Worm (Caenorhabditis elegans) whole organism, L1 larva: ENCODE results near the gene F01G4.4.

ENCODE experiments used
- C34B4.2 ChIP-seq: sonication (generic microtip); optimal IDR thresholded peaks from 2 replicates; lab custom pipeline; 2017; ENCODE audit warnings: mild to moderate bottlenecking, missing genetic modification characterization, missing compliant biosample characterization
- Y116A8C.19 ChIP-seq: sonication (generic microtip); optimal IDR thresholded peaks from 2 replicates; lab custom pipeline; 2016; ENCODE audit warnings: missing compliant biosample characterization, missing genetic modification characterization, borderline replicate concordance
- aha-1 ChIP-seq: fragments of 150-350 bp; optimal IDR thresholded peaks from 2 replicates; lab custom pipeline; 2014; ENCODE audit warnings: missing biosample characterization, missing genetic modification characterization
- aly-2 ChIP-seq: fragments of 150-350 bp; optimal IDR thresholded peaks from 2 replicates; lab custom pipeline; 2014; ENCODE audit warnings: missing biosample characterization, missing genetic modification characterization
- ama-1 ChIP-seq: fragments of 150-350 bp; optimal IDR thresholded peaks from 2 replicates; lab custom pipeline; 2014
- blmp-1 ChIP-seq: fragments of 150-350 bp; optimal IDR thresholded peaks from 2 replicates; lab custom pipeline; 2014; ENCODE audit warnings: missing biosample characterization, missing genetic modification characterization
- ceh-63 ChIP-seq: fragments of 200-800 bp; sonication (Bioruptor generic); optimal IDR thresholded peaks from 2 replicates; lab custom pipeline; 2018; ENCODE audit warnings: mild to moderate bottlenecking, missing genetic modification characterization, missing compliant biosample characterization
- ceh-8 ChIP-seq: fragments of 200-800 bp; sonication (Bioruptor generic); optimal IDR thresholded peaks from 2 replicates; lab custom pipeline; 2018; ENCODE audit warnings: mild to moderate bottlenecking, missing genetic modification characterization, moderate library complexity, missing compliant biosample characterization
- ceh-82 ChIP-seq, 3 experiments: fragments of 150-350 bp in 1 of 3; sonication (generic microtip) in 2 of 3; optimal IDR thresholded peaks; 2 replicates each; lab custom pipeline; 2014 to 2017; ENCODE audit warnings: missing biosample characterization in 3 of 3, missing genetic modification characterization in 3 of 3
- ceh-88 ChIP-seq: fragments of 200-800 bp; sonication (Bioruptor generic); IDR thresholded peaks from 2 replicates; pipeline ENCODE4 v1.3.6; 2022; ENCODE audit warnings: missing genetic modification characterization, missing compliant biosample characterization
- dsc-1 ChIP-seq: sonication (generic microtip); optimal IDR thresholded peaks from 2 replicates; lab custom pipeline; 2016; ENCODE audit warnings: mild to moderate bottlenecking, missing genetic modification characterization, missing compliant biosample characterization
- efl-3 ChIP-seq: fragments of 200-800 bp; sonication (Bioruptor generic); optimal IDR thresholded peaks from 2 replicates; lab custom pipeline; 2018; ENCODE audit warnings: mild to moderate bottlenecking, missing genetic modification characterization, missing compliant biosample characterization
- egl-13 ChIP-seq: sonication (generic microtip); optimal IDR thresholded peaks from 2 replicates; lab custom pipeline; 2016; ENCODE audit warnings: missing genotype, missing genetic modification reagents, missing genetic modification characterization, missing compliant biosample characterization
- egl-27 ChIP-seq, 2 experiments: fragments of 150-350 bp in 1 of 2; sonication (generic microtip); optimal IDR thresholded peaks; 3 replicates each; lab custom pipeline; 2017 to 2018; ENCODE audit warnings: missing biosample characterization in 2 of 2, missing genetic modification characterization in 2 of 2, missing genetic modification reagents in 2 of 2
- elt-2 ChIP-seq: sonication (generic microtip); optimal IDR thresholded peaks from 2 replicates; lab custom pipeline; 2016; ENCODE audit warnings: missing genetic modification characterization, mild to moderate bottlenecking, inconsistent platforms, missing compliant biosample characterization, missing genetic modification reagents
- elt-3 ChIP-seq, 6 experiments: fragments of 150-350 bp in 1 of 6; sonication (generic microtip); optimal IDR thresholded peaks; 2 replicates each; lab custom pipeline; 2017 to 2018; ENCODE audit warnings: missing biosample characterization in 6 of 6, missing genetic modification characterization in 6 of 6, inconsistent platforms in 1 of 6
- ets-5 ChIP-seq: fragments of 200-800 bp; sonication (Bioruptor generic); IDR thresholded peaks from 2 replicates; pipeline ENCODE4 v1.3.6; 2022; ENCODE audit warnings: missing genetic modification characterization, missing compliant biosample characterization
- fkh-10 ChIP-seq: sonication (generic microtip); optimal IDR thresholded peaks from 2 replicates; lab custom pipeline; 2017; ENCODE audit warnings: missing biosample characterization, missing genetic modification reagents, missing genetic modification characterization
- fkh-4 ChIP-seq: sonication (generic microtip); optimal IDR thresholded peaks from 2 replicates; lab custom pipeline; 2016; ENCODE audit warnings: missing compliant biosample characterization, missing genetic modification characterization, borderline replicate concordance
- fkh-8 ChIP-seq: sonication (generic microtip); optimal IDR thresholded peaks from 2 replicates; lab custom pipeline; 2016; ENCODE audit warnings: mild to moderate bottlenecking, missing genetic modification characterization, missing compliant biosample characterization
- hlh-17 ChIP-seq: fragments of 200-800 bp; sonication (Bioruptor generic); optimal IDR thresholded peaks from 2 replicates; lab custom pipeline; 2018; ENCODE audit warnings: missing genetic modification characterization, mild to moderate bottlenecking, missing compliant biosample characterization, moderate library complexity, borderline replicate concordance
- hpl-2 ChIP-seq: fragments of 150-350 bp; optimal IDR thresholded peaks from 2 replicates; lab custom pipeline; 2014; ENCODE audit warnings: missing biosample characterization, missing genetic modification reagents, missing genetic modification characterization
- irx-1 ChIP-seq: sonication (generic microtip); optimal IDR thresholded peaks from 2 replicates; lab custom pipeline; 2016; ENCODE audit warnings: missing genetic modification characterization, missing compliant biosample characterization
- isw-1 ChIP-seq: fragments of 200-800 bp; sonication (Bioruptor generic); IDR thresholded peaks from 2 replicates; pipeline ENCODE4 v1.3.6; 2022; ENCODE audit warnings: missing genetic modification characterization, missing compliant biosample characterization
- lin-14 ChIP-seq: fragments of 200-800 bp; sonication (Bioruptor generic); optimal IDR thresholded peaks from 2 replicates; lab custom pipeline; 2018; ENCODE audit warnings: mild to moderate bottlenecking, missing genetic modification characterization, moderate library complexity, missing compliant biosample characterization
- lin-35 ChIP-seq, 2 experiments: fragments of 150-350 bp; optimal IDR thresholded peaks; 2 replicates each; lab custom pipeline; 2014; ENCODE audit warnings: missing biosample characterization in 2 of 2, missing genetic modification characterization in 2 of 2, missing genetic modification reagents in 2 of 2
- lir-3 ChIP-seq: sonication (generic microtip); optimal IDR thresholded peaks from 2 replicates; lab custom pipeline; 2016; ENCODE audit warnings: mild to moderate bottlenecking, missing genetic modification characterization, moderate library complexity, missing compliant biosample characterization; ENCODE audit not compliant: poor library complexity
- lsy-2 ChIP-seq, 2 experiments: fragments of 150-350 bp; optimal IDR thresholded peaks; 2 replicates each; lab custom pipeline; 2014; ENCODE audit warnings: missing biosample characterization in 2 of 2, missing genetic modification characterization in 2 of 2
- mab-9 ChIP-seq: fragments of 200-800 bp; sonication (Bioruptor generic); IDR thresholded peaks from 2 replicates; pipeline ENCODE4 v1.3.6; 2022; ENCODE audit warnings: missing genetic modification reagents, missing genetic modification characterization, missing compliant biosample characterization
- mep-1 ChIP-seq: fragments of 150-350 bp; optimal IDR thresholded peaks from 2 replicates; lab custom pipeline; 2014; ENCODE audit warnings: missing biosample characterization, missing genetic modification characterization
- nhr-19 ChIP-seq: fragments of 200-800 bp; sonication (Bioruptor generic); conservative IDR thresholded peaks from 2 replicates; pipeline ENCODE4 v1.3.6; 2022; ENCODE audit warnings: missing genetic modification characterization, missing compliant biosample characterization
- nhr-20 ChIP-seq: sonication (generic microtip); optimal IDR thresholded peaks from 2 replicates; lab custom pipeline; 2016; ENCODE audit warnings: mild to moderate bottlenecking, missing genetic modification characterization, missing compliant biosample characterization
- nhr-237 ChIP-seq: fragments of 150-350 bp; optimal IDR thresholded peaks from 2 replicates; lab custom pipeline; 2014; ENCODE audit warnings: missing biosample characterization, missing genetic modification characterization
- nhr-47 ChIP-seq: sonication (generic microtip); optimal IDR thresholded peaks from 2 replicates; lab custom pipeline; 2016; ENCODE audit warnings: mild to moderate bottlenecking, missing genetic modification characterization, moderate library complexity, missing compliant biosample characterization
- nhr-71 ChIP-seq: sonication (generic microtip); optimal IDR thresholded peaks from 2 replicates; lab custom pipeline; 2016; ENCODE audit warnings: mild to moderate bottlenecking, missing genetic modification characterization, moderate library complexity, missing compliant biosample characterization
- pag-3 ChIP-seq: sonication (generic microtip); optimal IDR thresholded peaks from 2 replicates; lab custom pipeline; 2017; ENCODE audit warnings: missing genetic modification characterization, mild to moderate bottlenecking, missing compliant biosample characterization, antibody characterized with exemption, borderline replicate concordance; ENCODE audit not compliant: insufficient read depth
- rnt-1 ChIP-seq: sonication (generic microtip); optimal IDR thresholded peaks from 2 replicates; lab custom pipeline; 2016; ENCODE audit warnings: mild to moderate bottlenecking, missing genetic modification characterization, moderate library complexity, missing compliant biosample characterization
- snpc-4 ChIP-seq: fragments of 150-350 bp; optimal IDR thresholded peaks from 2 replicates; lab custom pipeline; 2014; ENCODE audit warnings: missing biosample characterization, missing genetic modification characterization
- snu-23 ChIP-seq: sonication (generic microtip); optimal IDR thresholded peaks from 2 replicates; lab custom pipeline; 2016; ENCODE audit warnings: missing genetic modification characterization, missing compliant biosample characterization
- sox-4 ChIP-seq: sonication (generic microtip); optimal IDR thresholded peaks from 2 replicates; lab custom pipeline; 2016; ENCODE audit warnings: missing genetic modification characterization, missing compliant biosample characterization
- swsn-7 ChIP-seq: sonication (generic microtip); optimal IDR thresholded peaks from 2 replicates; lab custom pipeline; 2016; ENCODE audit warnings: missing genetic modification characterization, missing compliant biosample characterization
- tbx-2 ChIP-seq: sonication (generic microtip); optimal IDR thresholded peaks from 2 replicates; lab custom pipeline; 2016; ENCODE audit warnings: missing genetic modification characterization, missing compliant biosample characterization
- unc-130 ChIP-seq: fragments of 150-350 bp; optimal IDR thresholded peaks from 2 replicates; lab custom pipeline; 2017; ENCODE audit warnings: missing biosample characterization, missing genetic modification characterization, inconsistent platforms
- unc-86 ChIP-seq: sonication (generic microtip); optimal IDR thresholded peaks from 2 replicates; lab custom pipeline; 2016; ENCODE audit warnings: missing genetic modification characterization, missing compliant biosample characterization
- xbp-1 ChIP-seq: sonication (generic microtip); optimal IDR thresholded peaks from 2 replicates; lab custom pipeline; 2016; ENCODE audit warnings: missing genetic modification characterization, missing compliant biosample characterization
- zag-1 ChIP-seq: fragments of 150-350 bp; optimal IDR thresholded peaks from 2 replicates; lab custom pipeline; 2014; ENCODE audit warnings: missing biosample characterization, missing genetic modification characterization
- ztf-11 ChIP-seq, 2 experiments: sonication (generic microtip); optimal IDR thresholded peaks; 2 replicates each; lab custom pipeline; 2016 to 2017; ENCODE audit warnings: missing genetic modification characterization in 2 of 2, missing biosample characterization in 1 of 2, missing compliant biosample characterization in 1 of 2

Gene F01G4.4

ce11 chrIV:11143228-11143444 lies at the start of gene F01G4.4:
Gene F01G4.4, plus strand, starts transcription at chrIV:11143345.
- TF ChIP-seq ama-1 (lab: Kevin White, UChicago) (no peak), irx-1 (tag; lab: Kevin White, UChicago) (no peak), nhr-19 (GFP tag; lab: Robert Waterston, UW) (no peak), unc-130 (tag; lab: Kevin White, UChicago) (no peak), snu-23 (GFP tag; lab: Kevin White, UChicago) (no peak), aha-1 (tag; lab: Kevin White, UChicago) (no peak), lir-3 (tag; lab: Kevin White, UChicago) (no peak), efl-3 (GFP tag; lab: Kevin White, UChicago) (no peak), elt-2 (no peak), nhr-237 (no peak), blmp-1 (tag; lab: Kevin White, UChicago) (no peak), lin-35 (GFP tag; optimal IDR thresholded peaks at IDR 0.05; lab: Kevin White, UChicago) (no peak), egl-13 (tag; lab: Kevin White, UChicago) (no peak), Y116A8C.19 (tag; lab: Kevin White, UChicago) (no peak), ztf-11 (tag; optimal IDR thresholded peaks at IDR 0.05; lab: Kevin White, UChicago) (no peak), tbx-2 (tag; lab: Kevin White, UChicago) (no peak), snpc-4 (tag; lab: Kevin White, UChicago) (no peak)
- TF ChIP-seq, all 84 proteins: peak for 0

- no peak for TF ChIP-seq C34B4.2 (tag; lab: Kevin White, UChicago)
- TF ChIP-seq hpl-2 (GFP tag; lab: Kevin White, UChicago): no peak
- no peak for TF ChIP-seq ceh-63 (GFP tag; lab: Kevin White, UChicago)
- TF ChIP-seq sox-4 (tag; lab: Kevin White, UChicago): no peak
These were observed 49.1 kb upstream of the F01G4.4 start for ce11 chrIV:11094052-11094451.

ce11 chrIV:11094974-11095373 lies 48.2 kb upstream of the F01G4.4 start, which contains the start of gene M7.8:
Gene M7.8, minus strand, starts transcription at chrIV:11095085.
- peak; percentile 41 for TF ChIP-seq unc-86
- no peak for TF ChIP-seq rnt-1
- peak; percentile 18 for TF ChIP-seq nhr-47
- TF ChIP-seq xbp-1: no peak
- peak; percentile 78 for TF ChIP-seq fkh-10 (GFP tag; lab: Kevin White, UChicago)
- peak; percentile 79 for TF ChIP-seq lin-14 (GFP tag; lab: Kevin White, UChicago)
- TF ChIP-seq lsy-2 (tag; optimal IDR thresholded peaks at IDR 0.05; lab: Kevin White, UChicago): no peak
- TF ChIP-seq ceh-8 (GFP tag; lab: Kevin White, UChicago): no peak
- peak; percentile 88 for TF ChIP-seq zag-1 (tag; lab: Kevin White, UChicago)

ce11 chrIV:11097795-11098194 lies 45.4 kb upstream of the F01G4.4 start, which contains the start of gene M7.12:
Gene M7.12, minus strand, starts transcription at chrIV:11097982.
- TF ChIP-seq mep-1 (tag; lab: Kevin White, UChicago): peak; percentile 10
- peak; percentile 37 for TF ChIP-seq snu-23 (GFP tag; lab: Kevin White, UChicago)
- peak; percentile 63 for TF ChIP-seq lin-14 (GFP tag; lab: Kevin White, UChicago)
- TF ChIP-seq ceh-88: no peak
- TF ChIP-seq ets-5 (GFP tag; lab: Robert Waterston, UW): no peak
- TF ChIP-seq hlh-17 (GFP tag; lab: Kevin White, UChicago): no peak
- peak; percentile 48 for TF ChIP-seq fkh-8 (tag; lab: Kevin White, UChicago)
- peak; percentile 20 for TF ChIP-seq swsn-7 (tag; lab: Kevin White, UChicago)
- peak; percentile 41 for TF ChIP-seq rnt-1
- TF ChIP-seq isw-1: no peak
- no peak for TF ChIP-seq egl-27 (tag; optimal IDR thresholded peaks at IDR 0.05; lab: Kevin White, UChicago)
- no peak for TF ChIP-seq fkh-4 (tag; lab: Kevin White, UChicago)
- peak; percentile 69 for TF ChIP-seq nhr-71
- no peak for TF ChIP-seq elt-3 (tag; optimal IDR thresholded peaks at IDR 0.05; lab: Kevin White, UChicago)
- no peak for TF ChIP-seq lin-35 (GFP tag; optimal IDR thresholded peaks at IDR 0.05; lab: Kevin White, UChicago)
- peak; percentile 53 for TF ChIP-seq nhr-19 (GFP tag; lab: Robert Waterston, UW)
- peak in 1 of 3 experiments; percentile 7 for TF ChIP-seq ceh-82 (tag; optimal IDR thresholded peaks at IDR 0.05; lab: Kevin White, UChicago)
- TF ChIP-seq xbp-1: peak; percentile 1
- no peak for TF ChIP-seq mab-9 (GFP tag; lab: Robert Waterston, UW)
- no peak for TF ChIP-seq ztf-11 (tag; optimal IDR thresholded peaks at IDR 0.05; lab: Kevin White, UChicago)
- peak; percentile 47 for TF ChIP-seq nhr-20
- no peak for TF ChIP-seq pag-3 (tag; lab: Kevin White, UChicago)
- TF ChIP-seq aly-2 (tag; lab: Kevin White, UChicago): no peak
- TF ChIP-seq dsc-1 (tag; lab: Kevin White, UChicago): peak; percentile 54
- TF ChIP-seq nhr-47: peak; percentile 34
